Worm (Caenorhabditis elegans): ENCODE data around the gene C06G3.3.

The C06G3.3 gene

DNA sequence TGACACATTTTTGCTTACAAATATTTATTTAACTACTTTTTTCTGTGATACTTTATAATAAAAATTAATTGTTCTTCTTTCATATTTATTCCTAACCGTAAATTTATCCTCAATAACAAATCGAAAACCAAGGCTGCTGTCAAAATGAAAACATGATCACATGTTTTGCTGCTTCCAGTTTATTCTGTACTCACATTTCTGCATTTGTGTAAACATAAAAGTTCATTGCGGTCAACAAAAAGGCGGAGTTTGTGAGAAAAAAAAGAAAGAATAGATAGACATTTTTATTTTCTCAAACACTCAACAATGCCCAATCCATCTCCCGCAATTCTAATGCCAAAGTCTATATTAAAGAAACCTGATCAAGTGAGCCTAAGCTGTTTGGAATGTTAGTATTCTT, at the start of gene C06G3.3:
C06G3.3 (plus strand) TSS at position 301 of the 400 bp plus-strand sequence.
- TF ChIP-seq lin-35 (GFP tag; optimal IDR thresholded peaks at IDR 0.05) (no peak), ceh-91 (GFP tag; IDR thresholded peaks at IDR 0.05) (no peak), ZK185.1 (tag; optimal IDR thresholded peaks at IDR 0.05; ENCODE audit: poor library complexity, severe bottlenecking) (no peak), ccch-3 (GFP tag; optimal IDR thresholded peaks at IDR 0.05) (no peak), die-1 (tag; optimal IDR thresholded peaks at IDR 0.05) (no peak), madf-6 (GFP tag; IDR thresholded peaks at IDR 0.05) (no peak), sea-2 (GFP tag; IDR thresholded peaks at IDR 0.05) (no peak), ztf-22 (GFP tag; optimal IDR thresholded peaks at IDR 0.05) (no peak), dpff-1 (tag; optimal IDR thresholded peaks at IDR 0.05) (no peak), madf-8 (GFP tag; conservative IDR thresholded peaks at IDR 0.05) (no peak), hrde-1 (tag; optimal IDR thresholded peaks at IDR 0.05; ENCODE audit: borderline replicate concordance) (no peak)

DNA sequence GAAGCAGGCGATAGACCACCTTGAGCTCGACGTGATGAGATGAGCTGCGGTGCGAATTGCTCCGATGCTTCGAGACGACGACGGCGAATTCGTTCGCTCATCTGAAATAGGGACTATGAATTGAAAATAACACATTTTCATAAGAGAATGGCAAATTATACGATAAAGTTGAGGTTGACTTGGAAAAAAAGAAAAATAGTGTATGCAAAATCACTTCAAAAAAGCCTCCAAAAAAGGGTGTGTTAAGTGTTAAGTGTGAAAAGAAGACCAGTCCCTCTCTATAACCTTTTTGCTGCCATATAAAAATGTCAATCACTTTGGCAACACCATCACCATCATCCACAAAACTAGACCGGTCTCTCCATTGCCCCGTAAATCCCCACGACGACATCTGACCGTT, 49.1 kb upstream of the C06G3.3 start, which contains the start of gene prkl-1:
prkl-1 (minus strand) TSS at position 101 of the 400 bp plus-strand sequence.
- no peak for TF ChIP-seq ceh-100 (GFP tag; IDR thresholded peaks at IDR 0.05)
- no peak for TF ChIP-seq cebp-1 (GFP tag; IDR thresholded peaks at IDR 0.05)
- no peak for TF ChIP-seq cebp-1 (tag; optimal IDR thresholded peaks at IDR 0.05)
- no peak for TF ChIP-seq lin-26 (GFP tag; IDR thresholded peaks at IDR 0.05)
- no peak for TF ChIP-seq ceh-58 (GFP tag; IDR thresholded peaks at IDR 0.05)
- no peak for TF ChIP-seq ztf-25 (GFP tag; IDR thresholded peaks at IDR 0.05)
- no peak for TF ChIP-seq attf-6 (GFP tag; IDR thresholded peaks at IDR 0.05)
- TF ChIP-seq gei-17 (GFP tag; optimal IDR thresholded peaks at IDR 0.05): no peak

DNA sequence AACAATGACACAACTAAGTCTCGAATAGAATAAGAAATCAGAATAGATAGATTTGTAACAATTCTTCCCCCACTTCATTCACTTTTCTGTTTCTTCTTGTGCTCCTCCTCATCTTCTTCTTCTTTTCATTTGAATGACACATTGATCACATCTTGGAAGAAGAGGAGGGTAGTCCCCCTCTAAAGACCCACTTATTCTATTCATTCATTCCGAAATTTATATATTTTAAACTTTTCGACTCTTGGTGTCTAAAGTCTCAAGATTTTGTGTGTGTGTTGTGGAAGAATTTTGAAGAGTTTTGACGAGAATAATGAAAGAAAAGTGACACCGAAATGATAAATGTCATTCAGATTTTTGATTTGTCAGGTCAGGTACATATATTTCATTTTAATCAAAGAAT, 44.9 kb upstream of the C06G3.3 start:
- TF ChIP-seq snpc-4 (GFP tag; optimal IDR thresholded peaks at IDR 0.05) (no peak), snpc-4 (tag; optimal IDR thresholded peaks at IDR 0.05) (no peak), ets-4 (GFP tag; optimal IDR thresholded peaks at IDR 0.05) (no peak), snpc-3.4 (tag; optimal IDR thresholded peaks at IDR 0.05) (no peak), B0035.1 (tag; optimal IDR thresholded peaks at IDR 0.05) (no peak), aptf-2 (GFP tag; conservative IDR thresholded peaks at IDR 0.05) (no peak), rcor-1 (GFP tag; IDR thresholded peaks at IDR 0.05) (no peak), athp-1 (tag; optimal IDR thresholded peaks at IDR 0.05) (no peak), F39B2.1 (GFP tag; IDR thresholded peaks at IDR 0.05) (no peak), chd-7 (tag; optimal IDR thresholded peaks at IDR 0.05) (no peak), F49E8.2 (tag; optimal IDR thresholded peaks at IDR 0.05; ENCODE audit: insufficient read depth) (no peak), dpff-1 (tag; optimal IDR thresholded peaks at IDR 0.05) (no peak), tlf-1 (GFP tag; optimal IDR thresholded peaks at IDR 0.05) (no peak), let-607 (tag; optimal IDR thresholded peaks at IDR 0.05) (no peak), sdz-38 (tag; optimal IDR thresholded peaks at IDR 0.05) (no peak)

DNA sequence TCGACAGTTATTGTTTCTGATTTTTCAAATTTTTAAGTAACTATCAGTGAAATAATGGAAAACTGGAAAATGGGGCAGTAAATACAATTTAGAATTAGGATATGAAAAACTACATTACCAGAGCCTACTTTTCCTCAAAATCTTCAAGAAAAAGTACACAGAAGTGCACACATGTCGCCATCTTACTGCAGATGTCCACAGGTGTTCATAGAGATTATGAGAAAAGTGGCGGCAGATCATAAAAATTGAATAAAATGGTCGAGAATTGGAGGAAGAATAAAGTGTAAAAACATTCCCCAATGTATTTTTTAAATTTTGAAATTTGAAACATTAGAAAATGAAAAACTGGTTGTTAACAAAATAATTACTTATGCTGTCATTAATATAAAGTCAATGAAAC, 38.0 kb upstream of the C06G3.3 start:
- TF ChIP-seq B0035.1 (tag; optimal IDR thresholded peaks at IDR 0.05) (no peak), madf-8 (GFP tag; conservative IDR thresholded peaks at IDR 0.05) (no peak), madf-6 (GFP tag; IDR thresholded peaks at IDR 0.05) (no peak), mxl-1 (tag; optimal IDR thresholded peaks at IDR 0.05) (no peak), lin-26 (GFP tag; IDR thresholded peaks at IDR 0.05) (no peak)

Data from whole organism, young adult.